Worm (Caenorhabditis elegans) whole organism, L2 larva: Measurements from ENCODE around the gene F09C8.1.

ENCODE experiments used
- C34F6.9 ChIP-seq: fragments of 150-350 bp; optimal IDR thresholded peaks from 2 replicates; lab custom pipeline; 2014; ENCODE audit warnings: missing biosample characterization, missing genetic modification characterization
- alr-1 ChIP-seq: fragments of 150-350 bp; optimal IDR thresholded peaks from 2 replicates; lab custom pipeline; 2014; ENCODE audit warnings: missing biosample characterization, missing genetic modification characterization
- ceh-82 ChIP-seq: fragments of 150-350 bp; optimal IDR thresholded peaks from 2 replicates; lab custom pipeline; 2014; ENCODE audit warnings: missing biosample characterization, missing genetic modification characterization
- dmd-4 ChIP-seq: sonication (generic microtip); optimal IDR thresholded peaks from 2 replicates; lab custom pipeline; 2017; ENCODE audit warnings: missing biosample characterization, missing genetic modification characterization
- elt-1 ChIP-seq: fragments of 150-350 bp; optimal IDR thresholded peaks from 2 replicates; lab custom pipeline; 2014; ENCODE audit warnings: missing biosample characterization, missing genetic modification characterization
- lsy-2 ChIP-seq, 2 experiments: fragments of 150-350 bp in 1 of 2; sonication (generic microtip) in 1 of 2; optimal IDR thresholded peaks; 2 replicates each; lab custom pipeline; 2014 to 2017; ENCODE audit warnings: missing biosample characterization in 2 of 2, missing genetic modification characterization in 2 of 2
- mab-5 ChIP-seq: fragments of 150-350 bp; optimal IDR thresholded peaks from 2 replicates; lab custom pipeline; 2014; ENCODE audit warnings: missing biosample characterization, missing genetic modification characterization
- mdl-1 ChIP-seq, 2 experiments: fragments of 150-350 bp in 1 of 2; sonication (generic microtip) in 1 of 2; optimal IDR thresholded peaks; 2 replicates each; lab custom pipeline; 2017; ENCODE audit warnings: missing biosample characterization in 2 of 2, missing genetic modification characterization in 2 of 2
- nhr-11 ChIP-seq: fragments of 150-350 bp; optimal IDR thresholded peaks from 2 replicates; lab custom pipeline; 2014; ENCODE audit warnings: missing biosample characterization, missing genetic modification characterization
- nhr-12 ChIP-seq: fragments of 150-350 bp; optimal IDR thresholded peaks from 2 replicates; lab custom pipeline; 2014; ENCODE audit warnings: missing biosample characterization, missing genetic modification characterization
- nhr-23 ChIP-seq: fragments of 150-350 bp; optimal IDR thresholded peaks from 2 replicates; lab custom pipeline; 2014; ENCODE audit warnings: missing biosample characterization, missing genetic modification reagents, missing genetic modification characterization
- nhr-237 ChIP-seq: fragments of 150-350 bp; optimal IDR thresholded peaks from 2 replicates; lab custom pipeline; 2014; ENCODE audit warnings: missing biosample characterization, missing genetic modification characterization
- unc-39 ChIP-seq: fragments of 150-350 bp; optimal IDR thresholded peaks from 2 replicates; lab custom pipeline; 2014; ENCODE audit warnings: missing biosample characterization, missing genetic modification characterization
- unc-62 ChIP-seq: fragments of 150-350 bp; optimal IDR thresholded peaks from 2 replicates; lab custom pipeline; 2014; ENCODE audit warnings: missing biosample characterization, missing genetic modification reagents, missing genetic modification characterization

DNA sequence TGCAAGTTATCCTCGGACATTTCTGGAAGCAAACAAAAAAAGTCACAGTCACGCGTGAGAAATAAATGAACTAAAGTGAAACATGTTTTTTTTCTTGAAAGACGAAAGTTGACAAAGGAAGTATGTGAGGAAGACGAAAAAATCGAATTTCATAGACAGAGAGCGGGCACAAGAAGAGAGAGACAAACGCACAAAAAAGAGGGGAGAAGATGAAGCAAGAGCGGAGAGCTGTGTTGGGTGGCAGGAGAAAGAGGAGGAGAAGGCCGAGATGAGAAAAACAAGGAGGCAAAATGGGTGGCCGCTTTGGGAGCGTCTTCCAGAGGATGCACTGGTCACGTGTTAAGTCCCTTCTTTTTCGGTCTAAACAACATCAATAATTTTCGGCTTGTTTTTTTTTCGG lies 34.5 kb downstream of the F09C8.1 start, which contains the start of gene ZK1073.1:
- no peak for TF ChIP-seq nhr-237 (tag; lab: Kevin White, UChicago)
- TF ChIP-seq nhr-23, result no peak
- no peak for TF ChIP-seq nhr-12 (tag; lab: Kevin White, UChicago)
- peak; percentile 65 for TF ChIP-seq C34F6.9 (tag; lab: Kevin White, UChicago)
- TF ChIP-seq alr-1 (tag; lab: Kevin White, UChicago), result no peak
- peak; percentile 25 to 78 for TF ChIP-seq mdl-1 (tag; optimal IDR thresholded peaks at IDR 0.05; lab: Kevin White, UChicago)
- no peak for TF ChIP-seq ceh-82 (tag; lab: Kevin White, UChicago)
- TF ChIP-seq elt-1 (tag; lab: Kevin White, UChicago), result no peak
- no peak for TF ChIP-seq unc-39 (tag; lab: Kevin White, UChicago)
- TF ChIP-seq unc-62 (GFP tag; lab: Kevin White, UChicago), result no peak
- no peak for TF ChIP-seq dmd-4
- TF ChIP-seq lsy-2 (tag; optimal IDR thresholded peaks at IDR 0.05; lab: Kevin White, UChicago), result peak in 1 of 2 experiments; percentile 39
- peak; percentile 24 for TF ChIP-seq mab-5
- TF ChIP-seq nhr-11 (tag; lab: Kevin White, UChicago), result no peak
